Worm (Caenorhabditis elegans): ENCODE data around the gene T10H9.1.

ce11 chrV:6614968-6615367, 34.4 kb upstream of the T10H9.1 start:
- no peak for TF ChIP-seq elt-1 (tag; optimal IDR thresholded peaks at IDR 0.05; ENCODE audit: borderline replicate concordance, insufficient read depth)
- no peak for TF ChIP-seq ceh-83 (GFP tag; optimal IDR thresholded peaks at IDR 0.05)
- TF ChIP-seq cnd-1 (tag; optimal IDR thresholded peaks at IDR 0.05) = no peak
- TF ChIP-seq lin-13 (tag; optimal IDR thresholded peaks at IDR 0.05) = no peak
- TF ChIP-seq snpc-4 (tag; optimal IDR thresholded peaks at IDR 0.05) = no peak
- no peak for TF ChIP-seq nhr-76 (tag; optimal IDR thresholded peaks at IDR 0.05)

Measured in whole organism, mixed stage, embryonic.